Fruit fly (Drosophila melanogaster) whole organism, embryonic: ENCODE results near the gene PGAP1.
A peak's percentile ranks its signal among the peaks of the same experiment; 100 is the strongest.

Experiments used
- ATbp ChIP-seq: fragments of 200-800 bp; sonication (Bioruptor generic); optimal IDR thresholded peaks from 2 replicates; lab custom pipeline; 2017; ENCODE audit warnings: missing biosample characterization, mild to moderate bottlenecking, missing genetic modification characterization, missing genetic modification reagents
- Awh ChIP-seq: fragments of 200-800 bp; sonication (Bioruptor generic); IDR thresholded peaks from 2 replicates; pipeline ENCODE4, ENCODE4 v1.3.6; 2022; ENCODE audit warnings: missing biosample characterization, missing genetic modification characterization
- Bgb ChIP-seq: fragments of 200-800 bp; sonication (Bioruptor generic); IDR thresholded peaks from 2 replicates; pipeline ENCODE4 v1.3.6; 2022; ENCODE audit warnings: missing biosample characterization, missing genetic modification characterization; ENCODE audit not compliant: partially characterized antibody
- BtbVII ChIP-seq: fragments of 200-800 bp; sonication (Bioruptor generic); optimal IDR thresholded peaks from 3 replicates; lab custom pipeline; 2017; ENCODE audit warnings: missing biosample characterization, mild to moderate bottlenecking, missing genetic modification characterization
- CG10209 ChIP-seq: fragments of 200-800 bp; sonication (Bioruptor generic); optimal IDR thresholded peaks from 3 replicates; lab custom pipeline; 2017; ENCODE audit warnings: missing biosample characterization, mild to moderate bottlenecking, missing genetic modification characterization, missing genetic modification reagents
- CG10543 ChIP-seq: fragments of 200-800 bp; sonication (Bioruptor generic); optimal IDR thresholded peaks from 3 replicates; lab custom pipeline; 2017; ENCODE audit warnings: missing biosample characterization, mild to moderate bottlenecking, missing genetic modification characterization, moderate library complexity
- CG10979 ChIP-seq: fragments of 200-800 bp; sonication (Bioruptor generic); optimal IDR thresholded peaks from 2 replicates; lab custom pipeline; 2018; ENCODE audit warnings: missing biosample characterization, mild to moderate bottlenecking, missing genetic modification characterization, moderate library complexity
- CG11696 ChIP-seq: fragments of 200-800 bp; sonication (Bioruptor generic); IDR thresholded peaks from 2 replicates; pipeline ENCODE4 v1.3.6; 2022; ENCODE audit warnings: missing biosample characterization, missing genetic modification characterization
- CG12071 ChIP-seq: fragments of 200-800 bp; sonication (Bioruptor generic); optimal IDR thresholded peaks from 3 replicates; lab custom pipeline; 2018; ENCODE audit warnings: missing biosample characterization, mild to moderate bottlenecking, missing genetic modification characterization
- CG12104 ChIP-seq: fragments of 200-800 bp; sonication (Bioruptor generic); optimal IDR thresholded peaks from 3 replicates; lab custom pipeline; 2016; ENCODE audit warnings: missing biosample characterization, missing genetic modification characterization
- CG12219 ChIP-seq: fragments of 200-800 bp; sonication (Bioruptor generic); optimal IDR thresholded peaks from 3 replicates; lab custom pipeline; 2018; ENCODE audit warnings: missing biosample characterization, mild to moderate bottlenecking, missing genetic modification characterization
- CG1529 ChIP-seq: fragments of 200-800 bp; sonication (Bioruptor generic); optimal IDR thresholded peaks from 3 replicates; lab custom pipeline; 2018; ENCODE audit warnings: missing biosample characterization, missing genetic modification characterization
- CG17186 ChIP-seq: fragments of 200-800 bp; sonication (Bioruptor generic); optimal IDR thresholded peaks from 3 replicates; lab custom pipeline; 2017; ENCODE audit warnings: missing biosample characterization, missing genetic modification reagents, missing genetic modification characterization
- CG18011 ChIP-seq: fragments of 200-800 bp; sonication (Bioruptor generic); optimal IDR thresholded peaks from 2 replicates; lab custom pipeline; 2017; ENCODE audit warnings: missing biosample characterization, missing genetic modification characterization, mild to moderate bottlenecking, moderate library complexity, missing genotype
- CG18764 ChIP-seq: fragments of 200-800 bp; sonication (Bioruptor generic); optimal IDR thresholded peaks from 3 replicates; lab custom pipeline; 2016; ENCODE audit warnings: missing biosample characterization, missing genetic modification characterization
- CG2889 ChIP-seq: fragments of 200-800 bp; sonication (Bioruptor generic); IDR thresholded peaks from 3 replicates; pipeline ENCODE4 v1.3.6; 2022; ENCODE audit warnings: missing biosample characterization, missing genetic modification characterization
- CG6272 ChIP-seq: fragments of 200-800 bp; sonication (Bioruptor generic); IDR thresholded peaks from 2 replicates; pipeline ENCODE4 v1.3.6; 2022; ENCODE audit warnings: missing biosample characterization, missing genetic modification characterization
- CG6689 ChIP-seq: fragments of 200-800 bp; sonication (Bioruptor generic); IDR thresholded peaks from 2 replicates; pipeline ENCODE4 v1.3.6; 2022; ENCODE audit warnings: missing biosample characterization, missing genetic modification characterization
- CG6765 ChIP-seq: fragments of 200-800 bp; sonication (Bioruptor generic); optimal IDR thresholded peaks from 3 replicates; lab custom pipeline; 2017; ENCODE audit warnings: missing biosample characterization, mild to moderate bottlenecking, missing genetic modification characterization
- CG6813 ChIP-seq: fragments of 200-800 bp; sonication (Bioruptor generic); optimal IDR thresholded peaks from 2 replicates; lab custom pipeline; 2017; ENCODE audit warnings: missing biosample characterization, missing genetic modification characterization, mild to moderate bottlenecking, moderate library complexity, missing genetic modification reagents
- CG8281 ChIP-seq: fragments of 200-800 bp; sonication (Bioruptor generic); optimal IDR thresholded peaks from 2 replicates; lab custom pipeline; 2018; ENCODE audit warnings: missing biosample characterization, mild to moderate bottlenecking, missing genetic modification characterization, moderate library complexity
- CG8944 ChIP-seq: fragments of 200-800 bp; sonication (Bioruptor generic); optimal IDR thresholded peaks from 3 replicates; lab custom pipeline; 2016; ENCODE audit warnings: missing biosample characterization, missing genetic modification characterization
- CkIIα-i1 ChIP-seq: fragments of 200-800 bp; sonication (Bioruptor generic); IDR thresholded peaks from 2 replicates; pipeline ENCODE4 v1.3.6; 2022; ENCODE audit warnings: missing biosample characterization, missing genetic modification characterization
- HHEX ChIP-seq: fragments of 200-800 bp; sonication (Bioruptor generic); optimal IDR thresholded peaks from 3 replicates; lab custom pipeline; 2017; ENCODE audit warnings: missing biosample characterization, mild to moderate bottlenecking, missing genetic modification characterization, missing genetic modification reagents
- MTF-1 ChIP-seq: fragments of 200-800 bp; sonication (Bioruptor generic); optimal IDR thresholded peaks from 2 replicates; lab custom pipeline; 2018; ENCODE audit warnings: missing biosample characterization, mild to moderate bottlenecking, missing genetic modification characterization, borderline replicate concordance
- Max ChIP-seq: fragments of 200-800 bp; sonication (Bioruptor generic); optimal IDR thresholded peaks from 2 replicates; lab custom pipeline; 2016; ENCODE audit warnings: missing biosample characterization, mild to moderate bottlenecking, missing genetic modification characterization
- Myb ChIP-seq: fragments of 200-800 bp; sonication (Bioruptor generic); optimal IDR thresholded peaks from 2 replicates; lab custom pipeline; 2016; ENCODE audit warnings: missing biosample characterization, missing genetic modification characterization
- NC2α ChIP-seq: fragments of 200-800 bp; sonication (Bioruptor generic); optimal IDR thresholded peaks from 2 replicates; lab custom pipeline; 2016; ENCODE audit warnings: missing biosample characterization, missing genetic modification characterization
- Nf-YB ChIP-seq: fragments of 200-800 bp; sonication (Bioruptor generic); optimal IDR thresholded peaks from 3 replicates; lab custom pipeline; 2019; ENCODE audit warnings: missing biosample characterization, mild to moderate bottlenecking, missing genetic modification characterization, moderate library complexity
- Ravus ChIP-seq: fragments of 200-800 bp; sonication (Bioruptor generic); IDR thresholded peaks from 2 replicates; pipeline ENCODE4 v1.3.6; 2022; ENCODE audit warnings: missing biosample characterization, missing genetic modification characterization
- Rfx ChIP-seq: fragments of 200-800 bp; sonication (Bioruptor generic); IDR thresholded peaks from 2 replicates; pipeline ENCODE4 v1.3.6; 2022; ENCODE audit warnings: missing biosample characterization, missing genetic modification characterization
- Side ChIP-seq: fragments of 200-800 bp; sonication (Bioruptor generic); optimal IDR thresholded peaks from 2 replicates; lab custom pipeline; 2016; ENCODE audit warnings: missing biosample characterization, missing genetic modification characterization
- Sox102F ChIP-seq: fragments of 200-800 bp; sonication (Bioruptor generic); optimal IDR thresholded peaks from 2 replicates; lab custom pipeline; 2018; ENCODE audit warnings: missing biosample characterization, mild to moderate bottlenecking, missing genetic modification characterization, moderate library complexity
- Taf1 ChIP-seq: fragments of 200-800 bp; sonication (Bioruptor generic); IDR thresholded peaks from 2 replicates; pipeline ENCODE4 v1.3.6; 2022; ENCODE audit warnings: missing biosample characterization, missing genetic modification characterization
- bigmax ChIP-seq: fragments of 200-800 bp; sonication (Bioruptor generic); optimal IDR thresholded peaks from 2 replicates; lab custom pipeline; 2018; ENCODE audit warnings: missing biosample characterization, mild to moderate bottlenecking, missing genetic modification characterization
- br ChIP-seq: fragments of >200 bp; optimal IDR thresholded peaks from 2 replicates; lab custom pipeline; 2017
- cato ChIP-seq: fragments of 200-800 bp; sonication (Bioruptor generic); optimal IDR thresholded peaks from 2 replicates; lab custom pipeline; 2016; ENCODE audit warnings: missing biosample characterization, missing genetic modification characterization, borderline replicate concordance
- chif ChIP-seq, 2 experiments: fragments of 200-800 bp; sonication (Bioruptor generic); optimal IDR thresholded peaks; 3 replicates each; lab custom pipeline; 2016; ENCODE audit warnings: missing biosample characterization in 2 of 2, missing genetic modification characterization in 2 of 2
- da ChIP-seq: fragments of 200-800 bp; sonication (Bioruptor generic); optimal IDR thresholded peaks from 2 replicates; lab custom pipeline; 2016; ENCODE audit warnings: missing biosample characterization, missing genetic modification characterization
- ems ChIP-seq: fragments of 200-800 bp; sonication (Bioruptor generic); optimal IDR thresholded peaks from 3 replicates; lab custom pipeline; 2016; ENCODE audit warnings: missing biosample characterization, missing genetic modification characterization
- nmo ChIP-seq: fragments of 200-800 bp; sonication (Bioruptor generic); optimal IDR thresholded peaks from 2 replicates; lab custom pipeline; 2018; ENCODE audit warnings: missing biosample characterization, mild to moderate bottlenecking, missing genetic modification characterization, moderate library complexity
- oc ChIP-seq: fragments of 200-800 bp; sonication (Bioruptor generic); optimal IDR thresholded peaks from 2 replicates; lab custom pipeline; 2018; ENCODE audit warnings: missing biosample characterization, mild to moderate bottlenecking, missing genetic modification characterization, moderate library complexity
- pros ChIP-seq: fragments of 200-800 bp; sonication (Bioruptor generic); optimal IDR thresholded peaks from 3 replicates; lab custom pipeline; 2019; ENCODE audit warnings: missing biosample characterization, mild to moderate bottlenecking, missing genetic modification characterization, moderate library complexity
- run ChIP-seq: fragments of 200-800 bp; sonication (Bioruptor generic); optimal IDR thresholded peaks from 3 replicates; lab custom pipeline; 2018; ENCODE audit warnings: missing biosample characterization, mild to moderate bottlenecking, missing genetic modification characterization
- sqz ChIP-seq: fragments of 200-800 bp; sonication (Bioruptor generic); optimal IDR thresholded peaks from 3 replicates; lab custom pipeline; 2018; ENCODE audit warnings: missing biosample characterization, mild to moderate bottlenecking, missing genetic modification characterization
- sr ChIP-seq: fragments of 200-800 bp; sonication (Bioruptor generic); IDR thresholded peaks from 3 replicates; pipeline ENCODE4 v1.3.6; 2022; ENCODE audit warnings: missing biosample characterization, missing genetic modification characterization
- tgo ChIP-seq: fragments of 200-800 bp; sonication (Bioruptor generic); IDR thresholded peaks from 3 replicates; pipeline ENCODE4 v1.3.6; 2022; ENCODE audit warnings: missing biosample characterization, missing genetic modification characterization
- tup ChIP-seq: fragments of 200-800 bp; sonication (Bioruptor generic); optimal IDR thresholded peaks from 2 replicates; lab custom pipeline; 2016; ENCODE audit warnings: missing biosample characterization, mild to moderate bottlenecking, missing genetic modification characterization, moderate library complexity
- twi ChIP-seq: fragments of 200-800 bp; optimal IDR thresholded peaks from 2 replicates; lab custom pipeline; 2019; ENCODE audit warnings: missing biosample characterization, mild to moderate bottlenecking, missing genetic modification characterization, moderate library complexity
- zfh1 ChIP-seq: fragments of 200-800 bp; sonication (Bioruptor generic); IDR thresholded peaks from 3 replicates; pipeline ENCODE4 v1.3.6; 2022; ENCODE audit warnings: missing biosample characterization, missing genetic modification characterization

Gene PGAP1

DNA sequence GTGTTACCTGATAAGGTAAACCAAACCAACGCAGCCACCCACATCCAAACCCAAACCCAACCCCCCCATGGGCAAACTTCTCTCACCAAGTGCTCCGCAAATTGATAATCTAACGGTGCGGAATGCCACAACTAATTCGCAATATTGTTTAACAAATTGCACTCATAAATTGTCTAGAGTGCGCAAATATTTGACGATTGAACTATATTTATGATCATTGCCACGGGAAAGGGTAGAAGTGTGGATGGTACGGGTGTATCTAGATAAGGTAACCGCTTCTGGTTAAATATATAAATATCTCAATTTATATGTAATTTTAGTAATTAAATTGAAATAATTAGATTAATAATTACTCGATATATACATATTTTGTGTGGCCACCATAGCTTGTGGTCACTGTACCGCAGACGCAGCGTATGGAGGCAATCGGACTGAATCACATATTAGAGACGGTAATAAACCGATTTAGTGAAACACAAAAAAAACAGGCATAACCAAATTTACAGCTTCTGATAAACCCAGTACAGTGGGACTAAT, 29.3 kb upstream of the PGAP1 start (continued):
- TF ChIP-seq Ravus (no peak; the same call in 1 of the 2 replicates), CG12219 (GFP tag; lab: Kevin White, UChicago) (peak; percentile 32), pros (no peak), oc (tag; lab: Kevin White, UChicago) (no peak), CG2889 (GFP tag; lab: Robert Waterston, UW) (0 out of 3 replicates have a peak, but pooled peaks have one; percentile 50), ems (GFP tag; lab: Kevin White, UChicago) (no peak), CG6272 (GFP tag; lab: Robert Waterston, UW) (no peak), CG18764 (GFP tag; lab: Kevin White, UChicago) (peak; percentile 23), CG10979 (no peak), twi (no peak), CG6689 (peak; percentile 65), Taf1 (peak; percentile 75), CG17186 (GFP tag; lab: Kevin White, UChicago) (no peak), Max (GFP tag; lab: Kevin White, UChicago) (peak; percentile 1), sr (no peak), br (lab: Kevin White, UChicago) (no peak), Awh (no peak), CG6813 (GFP tag; lab: Kevin White, UChicago) (peak; percentile 33), da (GFP tag; lab: Kevin White, UChicago) (no peak), bigmax (GFP tag; lab: Kevin White, UChicago) (no peak), MTF-1 (GFP tag; lab: Kevin White, UChicago) (no peak), sqz (GFP tag; lab: Kevin White, UChicago) (peak; percentile 42), CG18011 (GFP tag; lab: Kevin White, UChicago) (no peak), zfh1 (GFP tag; lab: Robert Waterston, UW) (peak; percentile 61; the same call in 2 of the 3 replicates), Sox102F (GFP tag; lab: Kevin White, UChicago) (peak; percentile 58), CG12071 (GFP tag; lab: Kevin White, UChicago) (peak; percentile 22), nmo (GFP tag; lab: Kevin White, UChicago) (peak; percentile 24), CG8281 (tag; lab: Kevin White, UChicago) (no peak), CG10209 (GFP tag; lab: Kevin White, UChicago) (peak; percentile 65), CG10543 (GFP tag; lab: Kevin White, UChicago) (peak; percentile 72), CG6765 (GFP tag; lab: Kevin White, UChicago) (peak; percentile 2), Nf-YB (GFP tag; lab: Kevin White, UChicago) (peak; percentile 20), CG11696 (0 out of 2 replicates have a peak, but pooled peaks have one; percentile 12), Side (no peak), HHEX (GFP tag; lab: Kevin White, UChicago) (peak; percentile 71), NC2α (no peak), tgo (GFP tag; lab: Robert Waterston, UW) (peak; percentile 69), Rfx (GFP tag; lab: Robert Waterston, UW) (peak; percentile 85), chif (GFP tag; optimal IDR thresholded peaks at IDR 0.05; lab: Kevin White, UChicago) (no peak), run (tag; lab: Kevin White, UChicago) (peak; percentile 1), CG8944 (GFP tag; lab: Kevin White, UChicago) (no peak), CkIIα-i1 (GFP tag; lab: Robert Waterston, UW) (0 out of 2 replicates have a peak, but pooled peaks have one; percentile 34), Myb (no peak), cato (GFP tag; lab: Kevin White, UChicago) (no peak), BtbVII (GFP tag; lab: Kevin White, UChicago) (peak; percentile 56), tup (GFP tag; lab: Kevin White, UChicago) (no peak), CG12104 (peak; percentile 23), CG1529 (GFP tag; lab: Kevin White, UChicago) (no peak), ATbp (GFP tag; lab: Kevin White, UChicago) (no peak), Bgb (GFP tag; lab: Robert Waterston, UW) (no peak)
